Worm (Caenorhabditis elegans) whole organism, L1 larva: ENCODE data around the gene D1005.6.

Source experiments
- C04F5.9 ChIP-seq: sonication (generic microtip); optimal IDR thresholded peaks from 2 replicates; lab custom pipeline; 2016; ENCODE audit warnings: missing genetic modification characterization, missing compliant biosample characterization
- C16A3.4 ChIP-seq: fragments of 150-350 bp; optimal IDR thresholded peaks from 2 replicates; lab custom pipeline; 2014; ENCODE audit warnings: missing biosample characterization, missing genetic modification characterization
- C34B4.2 ChIP-seq: sonication (generic microtip); optimal IDR thresholded peaks from 2 replicates; lab custom pipeline; 2017; ENCODE audit warnings: mild to moderate bottlenecking, missing genetic modification characterization, missing compliant biosample characterization
- F16B12.6 ChIP-seq: fragments of 150-350 bp; optimal IDR thresholded peaks from 2 replicates; lab custom pipeline; 2014; ENCODE audit warnings: missing biosample characterization, missing genetic modification characterization
- Y116A8C.19 ChIP-seq: sonication (generic microtip); optimal IDR thresholded peaks from 2 replicates; lab custom pipeline; 2016; ENCODE audit warnings: missing compliant biosample characterization, missing genetic modification characterization, borderline replicate concordance
- alr-1 ChIP-seq: fragments of 200-800 bp; sonication (Bioruptor generic); optimal IDR thresholded peaks from 2 replicates; lab custom pipeline; 2018; ENCODE audit warnings: borderline replicate concordance, mild to moderate bottlenecking, missing genetic modification characterization, missing compliant biosample characterization
- ama-1 ChIP-seq: fragments of 150-350 bp; optimal IDR thresholded peaks from 2 replicates; lab custom pipeline; 2014
- blmp-1 ChIP-seq: fragments of 150-350 bp; optimal IDR thresholded peaks from 2 replicates; lab custom pipeline; 2014; ENCODE audit warnings: missing biosample characterization, missing genetic modification characterization
- ceh-8 ChIP-seq: fragments of 200-800 bp; sonication (Bioruptor generic); optimal IDR thresholded peaks from 2 replicates; lab custom pipeline; 2018; ENCODE audit warnings: mild to moderate bottlenecking, missing genetic modification characterization, moderate library complexity, missing compliant biosample characterization
- ceh-82 ChIP-seq, 3 experiments: fragments of 150-350 bp in 1 of 3; sonication (generic microtip) in 2 of 3; optimal IDR thresholded peaks; 2 replicates each; lab custom pipeline; 2014 to 2017; ENCODE audit warnings: missing biosample characterization in 3 of 3, missing genetic modification characterization in 3 of 3
- ceh-90 ChIP-seq: sonication (generic microtip); optimal IDR thresholded peaks from 2 replicates; lab custom pipeline; 2016; ENCODE audit warnings: missing genetic modification characterization, missing compliant biosample characterization
- dpl-1 ChIP-seq, 3 experiments: fragments of 150-350 bp in 2 of 3; sonication (generic microtip) in 1 of 3; optimal IDR thresholded peaks; 2 replicates each; lab custom pipeline; 2014 to 2017; ENCODE audit warnings: missing biosample characterization in 3 of 3, missing genetic modification characterization in 3 of 3, missing genetic modification reagents in 3 of 3
- efl-1 ChIP-seq, 4 experiments: fragments of 150-350 bp; optimal IDR thresholded peaks in 3 of 4; peaks in 1 of 4; 1 replicate in 1 of 4; 2 replicates in 3 of 4; lab custom pipeline; 2014; ENCODE audit warnings: missing biosample characterization in 2 of 4, missing genetic modification characterization in 2 of 4, missing genetic modification reagents in 2 of 4
- egl-13 ChIP-seq: sonication (generic microtip); optimal IDR thresholded peaks from 2 replicates; lab custom pipeline; 2016; ENCODE audit warnings: missing genotype, missing genetic modification reagents, missing genetic modification characterization, missing compliant biosample characterization
- ets-5 ChIP-seq: fragments of 200-800 bp; sonication (Bioruptor generic); IDR thresholded peaks from 2 replicates; pipeline ENCODE4 v1.3.6; 2022; ENCODE audit warnings: missing genetic modification characterization, missing compliant biosample characterization
- fkh-10 ChIP-seq: sonication (generic microtip); optimal IDR thresholded peaks from 2 replicates; lab custom pipeline; 2017; ENCODE audit warnings: missing biosample characterization, missing genetic modification reagents, missing genetic modification characterization
- fkh-8 ChIP-seq: sonication (generic microtip); optimal IDR thresholded peaks from 2 replicates; lab custom pipeline; 2016; ENCODE audit warnings: mild to moderate bottlenecking, missing genetic modification characterization, missing compliant biosample characterization
- hlh-17 ChIP-seq: fragments of 200-800 bp; sonication (Bioruptor generic); optimal IDR thresholded peaks from 2 replicates; lab custom pipeline; 2018; ENCODE audit warnings: missing genetic modification characterization, mild to moderate bottlenecking, missing compliant biosample characterization, moderate library complexity, borderline replicate concordance
- hpl-2 ChIP-seq: fragments of 150-350 bp; optimal IDR thresholded peaks from 2 replicates; lab custom pipeline; 2014; ENCODE audit warnings: missing biosample characterization, missing genetic modification reagents, missing genetic modification characterization
- irx-1 ChIP-seq: sonication (generic microtip); optimal IDR thresholded peaks from 2 replicates; lab custom pipeline; 2016; ENCODE audit warnings: missing genetic modification characterization, missing compliant biosample characterization
- lin-13 ChIP-seq: fragments of 150-350 bp; optimal IDR thresholded peaks from 2 replicates; lab custom pipeline; 2014; ENCODE audit warnings: missing biosample characterization, missing genetic modification reagents, missing genetic modification characterization
- lin-14 ChIP-seq: fragments of 200-800 bp; sonication (Bioruptor generic); optimal IDR thresholded peaks from 2 replicates; lab custom pipeline; 2018; ENCODE audit warnings: mild to moderate bottlenecking, missing genetic modification characterization, moderate library complexity, missing compliant biosample characterization
- lin-15B ChIP-seq: fragments of 150-350 bp; sonication (generic microtip); optimal IDR thresholded peaks from 3 replicates; lab custom pipeline; 2014; ENCODE audit warnings: missing biosample characterization, missing genetic modification characterization
- lin-35 ChIP-seq, 2 experiments: fragments of 150-350 bp; optimal IDR thresholded peaks; 2 replicates each; lab custom pipeline; 2014; ENCODE audit warnings: missing biosample characterization in 2 of 2, missing genetic modification characterization in 2 of 2, missing genetic modification reagents in 2 of 2
- lsy-2 ChIP-seq, 2 experiments: fragments of 150-350 bp; optimal IDR thresholded peaks; 2 replicates each; lab custom pipeline; 2014; ENCODE audit warnings: missing biosample characterization in 2 of 2, missing genetic modification characterization in 2 of 2
- mdl-1 ChIP-seq, 2 experiments: fragments of 150-350 bp; optimal IDR thresholded peaks; 2 replicates each; lab custom pipeline; 2014 to 2017; ENCODE audit warnings: missing biosample characterization in 2 of 2, missing genetic modification characterization in 2 of 2, inconsistent platforms in 1 of 2
- mep-1 ChIP-seq: fragments of 150-350 bp; optimal IDR thresholded peaks from 2 replicates; lab custom pipeline; 2014; ENCODE audit warnings: missing biosample characterization, missing genetic modification characterization
- nhr-12 ChIP-seq: sonication (generic microtip); optimal IDR thresholded peaks from 2 replicates; lab custom pipeline; 2017; ENCODE audit warnings: missing biosample characterization, missing genetic modification characterization
- nhr-19 ChIP-seq: fragments of 200-800 bp; sonication (Bioruptor generic); conservative IDR thresholded peaks from 2 replicates; pipeline ENCODE4 v1.3.6; 2022; ENCODE audit warnings: missing genetic modification characterization, missing compliant biosample characterization
- nhr-20 ChIP-seq: sonication (generic microtip); optimal IDR thresholded peaks from 2 replicates; lab custom pipeline; 2016; ENCODE audit warnings: mild to moderate bottlenecking, missing genetic modification characterization, missing compliant biosample characterization
- nhr-28 ChIP-seq: fragments of 150-350 bp; optimal IDR thresholded peaks from 2 replicates; lab custom pipeline; 2014; ENCODE audit warnings: missing biosample characterization, missing genetic modification characterization
- nhr-47 ChIP-seq: sonication (generic microtip); optimal IDR thresholded peaks from 2 replicates; lab custom pipeline; 2016; ENCODE audit warnings: mild to moderate bottlenecking, missing genetic modification characterization, moderate library complexity, missing compliant biosample characterization
- nhr-71 ChIP-seq: sonication (generic microtip); optimal IDR thresholded peaks from 2 replicates; lab custom pipeline; 2016; ENCODE audit warnings: mild to moderate bottlenecking, missing genetic modification characterization, moderate library complexity, missing compliant biosample characterization
- pag-3 ChIP-seq: sonication (generic microtip); optimal IDR thresholded peaks from 2 replicates; lab custom pipeline; 2017; ENCODE audit warnings: missing genetic modification characterization, mild to moderate bottlenecking, missing compliant biosample characterization, antibody characterized with exemption, borderline replicate concordance; ENCODE audit not compliant: insufficient read depth
- pax-3 ChIP-seq: fragments of 200-800 bp; sonication (Bioruptor generic); optimal IDR thresholded peaks from 2 replicates; lab custom pipeline; 2018; ENCODE audit warnings: mild to moderate bottlenecking, missing genetic modification characterization, moderate library complexity, missing compliant biosample characterization
- pqm-1 ChIP-seq: sonication (generic microtip); optimal IDR thresholded peaks from 3 replicates; lab custom pipeline; 2017; ENCODE audit warnings: missing biosample characterization, missing genetic modification characterization
- rnt-1 ChIP-seq: sonication (generic microtip); optimal IDR thresholded peaks from 2 replicates; lab custom pipeline; 2016; ENCODE audit warnings: mild to moderate bottlenecking, missing genetic modification characterization, moderate library complexity, missing compliant biosample characterization
- skn-1 ChIP-seq: fragments of 150-350 bp; optimal IDR thresholded peaks from 2 replicates; lab custom pipeline; 2014; ENCODE audit warnings: missing biosample characterization, missing genetic modification characterization
- snpc-4 ChIP-seq: fragments of 150-350 bp; optimal IDR thresholded peaks from 2 replicates; lab custom pipeline; 2014; ENCODE audit warnings: missing biosample characterization, missing genetic modification characterization
- snu-23 ChIP-seq: sonication (generic microtip); optimal IDR thresholded peaks from 2 replicates; lab custom pipeline; 2016; ENCODE audit warnings: missing genetic modification characterization, missing compliant biosample characterization
- swsn-7 ChIP-seq: sonication (generic microtip); optimal IDR thresholded peaks from 2 replicates; lab custom pipeline; 2016; ENCODE audit warnings: missing genetic modification characterization, missing compliant biosample characterization
- tbx-2 ChIP-seq: sonication (generic microtip); optimal IDR thresholded peaks from 2 replicates; lab custom pipeline; 2016; ENCODE audit warnings: missing genetic modification characterization, missing compliant biosample characterization
- unc-62 ChIP-seq: fragments of 150-350 bp; optimal IDR thresholded peaks from 2 replicates; lab custom pipeline; 2014; ENCODE audit warnings: missing biosample characterization, missing genetic modification reagents, missing genetic modification characterization
- unc-86 ChIP-seq: sonication (generic microtip); optimal IDR thresholded peaks from 2 replicates; lab custom pipeline; 2016; ENCODE audit warnings: missing genetic modification characterization, missing compliant biosample characterization
- unc-98 ChIP-seq: fragments of 200-800 bp; sonication (Bioruptor generic); IDR thresholded peaks from 2 replicates; pipeline ENCODE4 v1.3.6; 2022; ENCODE audit warnings: missing genetic modification characterization, missing compliant biosample characterization
- xbp-1 ChIP-seq: sonication (generic microtip); optimal IDR thresholded peaks from 2 replicates; lab custom pipeline; 2016; ENCODE audit warnings: missing genetic modification characterization, missing compliant biosample characterization
- zip-4 ChIP-seq: fragments of 200-800 bp; sonication (Bioruptor generic); optimal IDR thresholded peaks from 2 replicates; lab custom pipeline; 2018; ENCODE audit warnings: mild to moderate bottlenecking, missing genetic modification characterization, moderate library complexity, missing compliant biosample characterization

The D1005.6 gene

ce11 chrX:1451240-1451639, 13.4 kb downstream of the D1005.6 start:
- TF ChIP-seq hlh-17: no peak
- no peak for TF ChIP-seq Y116A8C.19 (tag; lab: Kevin White, UChicago)
- no peak for TF ChIP-seq alr-1 (tag; lab: Kevin White, UChicago)
- no peak for TF ChIP-seq pqm-1 (tag; lab: Kevin White, UChicago)
- no peak for TF ChIP-seq dpl-1 (GFP tag; optimal IDR thresholded peaks at IDR 0.05; lab: Kevin White, UChicago)
- no peak for TF ChIP-seq blmp-1 (tag; lab: Kevin White, UChicago)

ce11 chrX:1450352-1450818, 14.2 kb downstream of the D1005.6 start, which contains the start of gene W05H7.1:
Gene W05H7.1 (plus strand): TSS chrX:1450768.
- peak; percentile 29 for TF ChIP-seq blmp-1 (tag; lab: Kevin White, UChicago)
- TF ChIP-seq rnt-1 (tag; lab: Kevin White, UChicago): peak; percentile 31
- peak; percentile 53 for TF ChIP-seq mep-1 (tag; lab: Kevin White, UChicago)
- peak; percentile 67 for TF ChIP-seq snu-23 (GFP tag; lab: Kevin White, UChicago)
- TF ChIP-seq ets-5: no peak
- TF ChIP-seq xbp-1 (tag; lab: Kevin White, UChicago): peak; percentile 9
- peak in 1 of 2 experiments; percentile 59 for TF ChIP-seq lsy-2 (tag; optimal IDR thresholded peaks at IDR 0.05; lab: Kevin White, UChicago)
- TF ChIP-seq lin-35 (GFP tag; optimal IDR thresholded peaks at IDR 0.05; lab: Kevin White, UChicago): peak; percentile 16 to 50
- TF ChIP-seq irx-1: peak; percentile 2
- TF ChIP-seq fkh-8: peak; percentile 36
- TF ChIP-seq dpl-1 (GFP tag; optimal IDR thresholded peaks at IDR 0.05; lab: Kevin White, UChicago): peak in 2 of 3 experiments; percentile 12 to 13
- peak in 1 of 2 experiments; percentile 38 for TF ChIP-seq mdl-1 (tag; optimal IDR thresholded peaks at IDR 0.05; lab: Kevin White, UChicago)
- TF ChIP-seq unc-62 (GFP tag; lab: Kevin White, UChicago): no peak
- TF ChIP-seq nhr-71 (tag; lab: Kevin White, UChicago): peak; percentile 46
- TF ChIP-seq swsn-7: peak; percentile 41
- TF ChIP-seq unc-86 (tag; lab: Kevin White, UChicago): peak; percentile 51
- TF ChIP-seq ceh-82 (tag; optimal IDR thresholded peaks at IDR 0.05; lab: Kevin White, UChicago): peak in 2 of 3 experiments; percentile 19 to 22
- peak; percentile 32 for TF ChIP-seq nhr-47 (tag; lab: Kevin White, UChicago)
- no peak for TF ChIP-seq pqm-1 (tag; lab: Kevin White, UChicago)
- TF ChIP-seq fkh-10 (GFP tag; lab: Kevin White, UChicago): no peak
- no peak for TF ChIP-seq C04F5.9 (tag; lab: Kevin White, UChicago)
- TF ChIP-seq lin-14 (GFP tag; lab: Kevin White, UChicago): peak; percentile 49
- no peak for TF ChIP-seq snpc-4 (tag; lab: Kevin White, UChicago)
- peak; percentile 48 for TF ChIP-seq nhr-20 (tag; lab: Kevin White, UChicago)
- 0 out of 2 replicates have a peak, but pooled peaks have one; percentile 8 for TF ChIP-seq nhr-19 (GFP tag; lab: Robert Waterston, UW)
- peak; percentile 67 for TF ChIP-seq C16A3.4
- TF ChIP-seq skn-1 (tag; lab: Kevin White, UChicago): peak; percentile 62
- TF ChIP-seq efl-1 (optimal IDR thresholded peaks at IDR 0.05; lab: Kevin White, UChicago): peak in 1 of 2 experiments; percentile 43
- TF ChIP-seq efl-1 (GFP tag; optimal IDR thresholded peaks at IDR 0.05 in 1 of 2; lab: Kevin White, UChicago): no peak

- TF ChIP-seq hpl-2: peak; percentile 81
- TF ChIP-seq nhr-47 (tag; lab: Kevin White, UChicago): peak; percentile 97
- TF ChIP-seq ama-1 (lab: Kevin White, UChicago): peak; percentile 58
- peak; percentile 69 for TF ChIP-seq unc-98 (GFP tag; lab: Robert Waterston, UW)
- TF ChIP-seq ceh-82 (tag; optimal IDR thresholded peaks at IDR 0.05; lab: Kevin White, UChicago): peak; percentile 81 to 96 (median 94)
- TF ChIP-seq egl-13 (tag; lab: Kevin White, UChicago): peak; percentile 91
- TF ChIP-seq ceh-90 (tag; lab: Kevin White, UChicago): no peak
- TF ChIP-seq C04F5.9 (tag; lab: Kevin White, UChicago): peak; percentile 72
- no peak for TF ChIP-seq C34B4.2 (tag; lab: Kevin White, UChicago)
- peak; percentile 98 for TF ChIP-seq tbx-2 (tag; lab: Kevin White, UChicago)
- no peak for TF ChIP-seq nhr-28
- peak; percentile 96 for TF ChIP-seq F16B12.6
- TF ChIP-seq nhr-12 (tag; lab: Kevin White, UChicago): peak; percentile 5
- TF ChIP-seq efl-1 (optimal IDR thresholded peaks at IDR 0.05; lab: Kevin White, UChicago): peak; percentile 85 to 96
- peak; percentile 66 to 97 for TF ChIP-seq efl-1 (GFP tag; optimal IDR thresholded peaks at IDR 0.05 in 1 of 2; lab: Kevin White, UChicago)
- peak; percentile 92 for TF ChIP-seq pax-3 (tag; lab: Kevin White, UChicago)
- TF ChIP-seq lin-13 (GFP tag; lab: Kevin White, UChicago): peak; percentile 93
- TF ChIP-seq lin-15B (tag; lab: Kevin White, UChicago): peak; percentile 41
- peak; percentile 96 for TF ChIP-seq xbp-1 (tag; lab: Kevin White, UChicago)
- TF ChIP-seq zip-4 (GFP tag; lab: Kevin White, UChicago): peak; percentile 89
- TF ChIP-seq ceh-8 (GFP tag; lab: Kevin White, UChicago): peak; percentile 88
- no peak for TF ChIP-seq pag-3 (tag; lab: Kevin White, UChicago)
These were observed 17.9 kb downstream of the D1005.6 start, which contains the start of gene zfp-3 for ce11 chrX:1446593-1447141. Gene zfp-3 (minus strand): TSS chrX:1446643.
